Worm (Caenorhabditis elegans): ENCODE measurements around the gene srg-42.
A peak's percentile ranks its signal among the peaks of the same experiment; 100 is the strongest.

srg-42 gene

DNA sequence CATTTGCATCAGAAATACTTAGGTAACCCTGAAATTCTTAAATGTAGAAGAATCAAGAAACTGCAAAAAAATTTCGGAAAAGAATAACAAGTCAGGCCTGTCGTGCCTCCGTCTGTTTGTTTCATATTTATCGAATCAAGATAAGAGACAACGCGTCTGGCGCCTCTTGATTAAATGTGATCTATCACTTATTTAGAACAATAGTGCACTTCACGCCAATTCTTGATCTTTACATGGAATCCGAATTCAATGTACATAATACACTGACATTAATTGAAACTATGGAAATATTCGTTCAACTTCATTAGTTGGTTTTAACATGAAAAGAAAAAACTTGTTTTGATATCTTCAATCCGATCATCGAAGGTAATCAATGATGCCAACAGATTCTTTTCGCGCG, 35.4 kb downstream of the srg-42 start, which contains the start of gene mboa-2 (continued):
- TF ChIP-seq lin-54 (GFP tag; optimal IDR thresholded peaks at IDR 0.05) (peak; percentile 1), sea-2 (GFP tag; IDR thresholded peaks at IDR 0.05) (no peak), Y53F4B.3 (GFP tag; IDR thresholded peaks at IDR 0.05) (no peak), egrh-3 (GFP tag; IDR thresholded peaks at IDR 0.05) (no peak), ekl-4 (GFP tag; IDR thresholded peaks at IDR 0.05) (0 out of 2 replicates have a peak, but pooled peaks have one; percentile 40), F57A8.1 (GFP tag; optimal IDR thresholded peaks at IDR 0.05) (no peak), F57C9.4 (tag; optimal IDR thresholded peaks at IDR 0.05) (no peak), lin-26 (GFP tag; IDR thresholded peaks at IDR 0.05) (no peak), tbx-9 (tag; optimal IDR thresholded peaks at IDR 0.05; ENCODE audit: borderline replicate concordance) (no peak), fkh-3 (tag; optimal IDR thresholded peaks at IDR 0.05) (no peak), dox-1 (GFP tag; IDR thresholded peaks at IDR 0.05) (no peak), ztf-26 (tag; optimal IDR thresholded peaks at IDR 0.05) (no peak), nhr-80 (tag; optimal IDR thresholded peaks at IDR 0.05) (peak; percentile 38), egl-44 (GFP tag; IDR thresholded peaks at IDR 0.05) (no peak), die-1 (tag; optimal IDR thresholded peaks at IDR 0.05) (no peak), chd-7 (tag; optimal IDR thresholded peaks at IDR 0.05) (no peak), F10E7.11 (tag; optimal IDR thresholded peaks at IDR 0.05) (peak; percentile 29), zim-3 (tag; optimal IDR thresholded peaks at IDR 0.05) (no peak), ZK185.1 (tag; optimal IDR thresholded peaks at IDR 0.05; ENCODE audit: poor library complexity, severe bottlenecking) (peak; percentile 5), rpc-1 (optimal IDR thresholded peaks at IDR 0.05) (no peak), rpc-1 (tag; optimal IDR thresholded peaks at IDR 0.05) (no peak), hlh-26 (GFP tag; conservative IDR thresholded peaks at IDR 0.05) (no peak), hlh-12 (tag; optimal IDR thresholded peaks at IDR 0.05) (no peak), nfya-2 (GFP tag; IDR thresholded peaks at IDR 0.05) (0 out of 2 replicates have a peak, but pooled peaks have one; percentile 45), K11D2.4 (GFP tag; IDR thresholded peaks at IDR 0.05) (no peak), C06A6.2 (GFP tag; conservative IDR thresholded peaks at IDR 0.05) (no peak), akir-1 (GFP tag; optimal IDR thresholded peaks at IDR 0.05) (no peak)

DNA sequence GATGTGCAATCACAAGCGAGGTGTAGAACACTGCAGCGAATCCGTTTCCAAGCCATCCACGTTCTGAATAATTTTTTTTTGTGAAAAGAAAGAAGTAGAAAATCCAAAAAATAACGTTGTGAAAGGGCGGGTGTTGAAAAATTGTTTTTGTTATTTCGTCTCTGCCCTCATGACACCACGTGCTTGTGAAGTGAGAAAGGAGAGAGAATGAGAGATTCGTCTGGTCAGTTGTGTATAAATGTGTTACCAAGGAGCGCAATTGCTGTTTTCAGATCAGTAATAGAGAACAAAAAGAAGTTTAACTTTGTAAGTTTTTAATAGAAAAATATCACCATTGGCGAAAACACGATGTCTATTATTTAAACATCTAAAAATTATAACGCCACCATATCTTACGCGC, 36.6 kb downstream of the srg-42 start:
- no peak for TF ChIP-seq C06A6.2 (GFP tag; conservative IDR thresholded peaks at IDR 0.05)
- TF ChIP-seq lin-35 (GFP tag; optimal IDR thresholded peaks at IDR 0.05), result peak in 1 of 3 experiments; percentile 42
- TF ChIP-seq ztf-28 (GFP tag; IDR thresholded peaks at IDR 0.05), result no peak
- TF ChIP-seq K12H6.12 (tag; optimal IDR thresholded peaks at IDR 0.05), result peak; percentile 19
- peak; percentile 5 for TF ChIP-seq lin-40 (tag; optimal IDR thresholded peaks at IDR 0.05)
- peak; percentile 11 for TF ChIP-seq tbp1 (GFP tag; optimal IDR thresholded peaks at IDR 0.05)
- TF ChIP-seq F52B5.7 (tag; optimal IDR thresholded peaks at IDR 0.05), result no peak
- no peak for TF ChIP-seq F23B12.7 (tag; optimal IDR thresholded peaks at IDR 0.05; ENCODE audit: insufficient read depth)
- no peak for TF ChIP-seq mel-28 (tag; optimal IDR thresholded peaks at IDR 0.05; ENCODE audit: borderline replicate concordance)
- no peak for TF ChIP-seq ztf-25 (GFP tag; IDR thresholded peaks at IDR 0.05)
- no peak for TF ChIP-seq ztf-26 (tag; optimal IDR thresholded peaks at IDR 0.05)
- TF ChIP-seq attf-5 (GFP tag; optimal IDR thresholded peaks at IDR 0.05), result peak; percentile 19
- TF ChIP-seq mes-4 (tag; optimal IDR thresholded peaks at IDR 0.05), result no peak
- no peak for TF ChIP-seq cebp-1 (GFP tag; IDR thresholded peaks at IDR 0.05)
- TF ChIP-seq cebp-1 (tag; optimal IDR thresholded peaks at IDR 0.05), result peak; percentile 41
- TF ChIP-seq ztf-6 (GFP tag; IDR thresholded peaks at IDR 0.05), result no peak

Data from whole organism, young adult.